Fruit fly (Drosophila melanogaster): ENCODE measurements around the gene Pka-R1.

Pka-R1 gene

DNA sequence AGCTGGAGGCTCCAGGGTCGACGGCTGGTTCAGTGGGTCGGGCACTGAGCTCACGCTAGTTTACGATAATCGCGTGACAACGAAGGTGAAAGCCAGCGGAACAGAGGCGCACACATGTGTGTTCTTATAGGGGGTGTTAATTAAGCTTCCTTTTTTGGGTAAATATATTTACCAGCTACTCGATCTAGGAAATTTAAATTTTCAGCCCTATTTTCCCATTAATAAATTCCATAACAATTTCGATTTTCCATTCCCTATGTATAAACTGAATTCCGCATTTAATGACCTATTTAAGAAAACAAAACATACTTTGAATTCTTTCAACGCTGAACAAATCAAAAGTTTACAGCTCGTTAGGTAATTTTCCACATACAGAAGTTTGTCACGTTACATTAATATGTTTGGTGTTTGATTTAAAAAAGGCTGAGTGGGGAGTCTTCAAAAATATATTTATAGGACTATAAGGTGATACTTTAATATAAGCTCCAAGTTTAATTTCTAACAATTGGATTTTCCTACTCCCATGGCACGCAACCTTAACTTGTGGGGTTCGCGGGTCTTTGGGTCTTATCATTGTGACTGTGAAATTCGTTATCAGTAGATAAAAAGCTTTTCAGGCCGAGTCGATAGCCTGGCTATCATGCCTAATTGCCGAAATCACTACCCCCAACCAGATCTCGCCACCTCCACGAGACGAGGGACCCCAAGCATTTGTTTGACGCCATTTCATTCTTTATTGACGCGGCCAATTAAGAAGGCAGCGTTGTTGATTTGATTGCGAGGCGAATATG, 21.3 kb downstream of the Pka-R1 start, which contains the start of gene CG13255 (continued):
- TF ChIP-seq CG12104 (GFP tag; optimal IDR thresholded peaks at IDR 0.05) (peak; percentile 49), NfI (GFP tag; optimal IDR thresholded peaks at IDR 0.05) (peak; percentile 52), Asciz (GFP tag; optimal IDR thresholded peaks at IDR 0.05) (peak; percentile 16), Nf-YA (GFP tag; IDR thresholded peaks at IDR 0.05) (no peak), unpg (GFP tag; optimal IDR thresholded peaks at IDR 0.05) (peak; percentile 10), CG7839 (tag; optimal IDR thresholded peaks at IDR 0.05) (peak; percentile 53), CG15073 (GFP tag; optimal IDR thresholded peaks at IDR 0.05) (no peak), lbe (GFP tag; optimal IDR thresholded peaks at IDR 0.05) (no peak), Mes4 (GFP tag; optimal IDR thresholded peaks at IDR 0.05) (no peak), Rx (GFP tag; IDR thresholded peaks at IDR 0.05) (no peak), Drgx (GFP tag; IDR thresholded peaks at IDR 0.05) (no peak), CG31441 (GFP tag; IDR thresholded peaks at IDR 0.05) (peak; percentile 21; the same call in 1 of the 2 replicates), CG1024 (GFP tag; IDR thresholded peaks at IDR 0.05) (no peak), ken (GFP tag; IDR thresholded peaks at IDR 0.05) (no peak), emc (GFP tag; optimal IDR thresholded peaks at IDR 0.05) (no peak), slp2 (GFP tag; optimal IDR thresholded peaks at IDR 0.05) (peak; percentile 14), NC2β (GFP tag; optimal IDR thresholded peaks at IDR 0.05) (no peak), CG4404 (GFP tag; IDR thresholded peaks at IDR 0.05) (no peak), Fer1 (GFP tag; optimal IDR thresholded peaks at IDR 0.05) (peak; percentile 48), hbn (GFP tag; IDR thresholded peaks at IDR 0.05; ENCODE audit: partially characterized antibody) (no peak), Trl (optimal IDR thresholded peaks at IDR 0.05) (no peak), Trl (GFP tag; optimal IDR thresholded peaks at IDR 0.05) (peak; percentile 24), fu2 (GFP tag; optimal IDR thresholded peaks at IDR 0.05) (peak; percentile 25), cas (GFP tag; IDR thresholded peaks at IDR 0.05) (no peak), CG9609 (GFP tag; optimal IDR thresholded peaks at IDR 0.05) (no peak), crp (GFP tag; optimal IDR thresholded peaks at IDR 0.05) (no peak), chm (GFP tag; IDR thresholded peaks at IDR 0.05) (no peak), fd96Cb (tag; optimal IDR thresholded peaks at IDR 0.05) (peak; percentile 2), ara (GFP tag; IDR thresholded peaks at IDR 0.05) (no peak), CG10543 (GFP tag; optimal IDR thresholded peaks at IDR 0.05) (peak; percentile 48), h (optimal IDR thresholded peaks at IDR 0.05) (no peak), CG4820 (GFP tag; optimal IDR thresholded peaks at IDR 0.05) (no peak), Antp (GFP tag; optimal IDR thresholded peaks at IDR 0.05) (peak; percentile 23), CG1529 (GFP tag; optimal IDR thresholded peaks at IDR 0.05) (peak; percentile 12), CG15269 (tag; optimal IDR thresholded peaks at IDR 0.05) (peak; percentile 67), sqz (GFP tag; optimal IDR thresholded peaks at IDR 0.05) (no peak), ind (GFP tag; optimal IDR thresholded peaks at IDR 0.05) (peak; percentile 53), dysf (GFP tag; IDR thresholded peaks at IDR 0.05) (peak; percentile 64; the same call in 2 of the 3 replicates), hth (optimal IDR thresholded peaks at IDR 0.05) (no peak), Vsx1 (GFP tag; optimal IDR thresholded peaks at IDR 0.05) (peak; percentile 74), CG4282 (GFP tag; optimal IDR thresholded peaks at IDR 0.05) (no peak), crc (GFP tag; optimal IDR thresholded peaks at IDR 0.05) (no peak), CG11560 (tag; IDR thresholded peaks at IDR 0.05) (no peak), sens-2 (GFP tag; IDR thresholded peaks at IDR 0.05) (no peak), CG13296 (GFP tag; optimal IDR thresholded peaks at IDR 0.05) (no peak), fd3F (GFP tag; optimal IDR thresholded peaks at IDR 0.05) (peak; percentile 49), CG14965 (GFP tag; optimal IDR thresholded peaks at IDR 0.05; ENCODE audit: borderline replicate concordance) (no peak), sna (GFP tag; IDR thresholded peaks at IDR 0.05; ENCODE audit: partially characterized antibody) (no peak), CG4328 (GFP tag; optimal IDR thresholded peaks at IDR 0.05) (no peak), corto (GFP tag; optimal IDR thresholded peaks at IDR 0.05) (no peak), br (optimal IDR thresholded peaks at IDR 0.05) (no peak)
